Worm (Caenorhabditis elegans): ENCODE measurements around the gene B0001.2.
A peak's percentile ranks its signal among the peaks of the same experiment; 100 is the strongest.

Gene B0001.2

ce11 chrIV:12121076-12121475 lies 29.7 kb downstream of the B0001.2 start, which contains the start of the genes ddb-1 and M18.6 (continued):
- peak; percentile 52 for TF ChIP-seq lsl-1 (GFP tag; optimal IDR thresholded peaks at IDR 0.05)
- no peak for TF ChIP-seq nhr-90 (tag; optimal IDR thresholded peaks at IDR 0.05)
- peak; percentile 77 for TF ChIP-seq efl-1 (GFP tag; optimal IDR thresholded peaks at IDR 0.05)
- peak in 1 of 3 experiments; percentile 28 for TF ChIP-seq lin-35 (GFP tag; optimal IDR thresholded peaks at IDR 0.05)
- TF ChIP-seq madf-6 (GFP tag; IDR thresholded peaks at IDR 0.05) = peak; percentile 57; the same call in 1 of the 2 replicates
- TF ChIP-seq him-1 (tag; optimal IDR thresholded peaks at IDR 0.05) = no peak
- peak; percentile 7 for TF ChIP-seq tbp1 (GFP tag; optimal IDR thresholded peaks at IDR 0.05)
- TF ChIP-seq ceh-79 (tag; optimal IDR thresholded peaks at IDR 0.05) = no peak
- TF ChIP-seq akir-1 (GFP tag; optimal IDR thresholded peaks at IDR 0.05) = no peak
- TF ChIP-seq let-526 (GFP tag; IDR thresholded peaks at IDR 0.05) = no peak
- TF ChIP-seq sptf-2 (GFP tag; optimal IDR thresholded peaks at IDR 0.05) = no peak

ce11 chrIV:12120536-12120935 lies 30.2 kb downstream of the B0001.2 start:
- TF ChIP-seq egrh-3 (GFP tag; IDR thresholded peaks at IDR 0.05) (no peak), F57A8.1 (GFP tag; optimal IDR thresholded peaks at IDR 0.05) (no peak), rpc-1 (optimal IDR thresholded peaks at IDR 0.05) (no peak), rpc-1 (tag; optimal IDR thresholded peaks at IDR 0.05) (no peak), F52B5.7 (tag; optimal IDR thresholded peaks at IDR 0.05) (no peak), mxl-1 (tag; optimal IDR thresholded peaks at IDR 0.05) (no peak), zfh-2 (GFP tag; conservative IDR thresholded peaks at IDR 0.05) (no peak), F33H1.4 (GFP tag; IDR thresholded peaks at IDR 0.05) (no peak), sdz-38 (tag; optimal IDR thresholded peaks at IDR 0.05) (no peak), pbrm-1 (GFP tag; IDR thresholded peaks at IDR 0.05) (no peak), zim-3 (tag; optimal IDR thresholded peaks at IDR 0.05) (no peak), gei-17 (GFP tag; optimal IDR thresholded peaks at IDR 0.05) (no peak), let-526 (GFP tag; IDR thresholded peaks at IDR 0.05) (no peak), B0261.1 (tag; optimal IDR thresholded peaks at IDR 0.05) (no peak)

ce11 chrIV:12114498-12114897 lies 36.3 kb downstream of the B0001.2 start:
- TF ChIP-seq sdz-38 (tag; optimal IDR thresholded peaks at IDR 0.05) (no peak), hmg-1.2 (GFP tag; IDR thresholded peaks at IDR 0.05) (peak; percentile 66), cebp-2 (GFP tag; IDR thresholded peaks at IDR 0.05) (0 out of 2 replicates have a peak, but pooled peaks have one; percentile 23)

- TF ChIP-seq somi-1 (GFP tag; optimal IDR thresholded peaks at IDR 0.05) (no peak), F39B2.1 (GFP tag; IDR thresholded peaks at IDR 0.05) (no peak), Y67H2A.10 (GFP tag; conservative IDR thresholded peaks at IDR 0.05) (no peak), attf-3 (GFP tag; conservative IDR thresholded peaks at IDR 0.05) (no peak), Y56A3A.18 (GFP tag; IDR thresholded peaks at IDR 0.05) (no peak), zim-3 (tag; optimal IDR thresholded peaks at IDR 0.05) (no peak), nhr-27 (tag; optimal IDR thresholded peaks at IDR 0.05) (no peak), attf-5 (GFP tag; optimal IDR thresholded peaks at IDR 0.05) (no peak), lir-1 (GFP tag; conservative IDR thresholded peaks at IDR 0.05) (no peak), sdz-38 (tag; optimal IDR thresholded peaks at IDR 0.05) (no peak), bed-1 (GFP tag; IDR thresholded peaks at IDR 0.05) (no peak), K12H6.12 (tag; optimal IDR thresholded peaks at IDR 0.05) (no peak), egl-44 (GFP tag; IDR thresholded peaks at IDR 0.05) (no peak), nfyb-1 (GFP tag; IDR thresholded peaks at IDR 0.05) (no peak), F23B12.7 (tag; optimal IDR thresholded peaks at IDR 0.05; ENCODE audit: insufficient read depth) (no peak), nhr-120 (GFP tag; IDR thresholded peaks at IDR 0.05) (no peak), madf-3 (GFP tag; IDR thresholded peaks at IDR 0.05) (no peak), mxl-1 (tag; optimal IDR thresholded peaks at IDR 0.05) (no peak), cebp-1 (GFP tag; IDR thresholded peaks at IDR 0.05) (no peak), cebp-1 (tag; optimal IDR thresholded peaks at IDR 0.05) (no peak), egl-18 (GFP tag; IDR thresholded peaks at IDR 0.05) (no peak)
Measured at ce11 chrIV:12113056-12113455, 37.7 kb downstream of the B0001.2 start.

All from whole organism, young adult.